Worm (Caenorhabditis elegans) whole organism, late embryonic: Measurements from ENCODE around the gene R08C7.5.

Experiments used
- K09A11.1 ChIP-seq: sonication (generic microtip); optimal IDR thresholded peaks from 2 replicates; lab custom pipeline; 2017; ENCODE audit warnings: antibody characterized with exemption, mild to moderate bottlenecking, missing genetic modification characterization, missing compliant biosample characterization; ENCODE audit not compliant: insufficient read depth
- ama-1 ChIP-seq: fragments of 150-350 bp; optimal IDR thresholded peaks from 2 replicates; lab custom pipeline; 2014
- ceh-14 ChIP-seq: sonication (generic microtip); optimal IDR thresholded peaks from 2 replicates; lab custom pipeline; 2016; ENCODE audit warnings: missing genotype, missing genetic modification characterization, missing compliant biosample characterization
- ceh-18 ChIP-seq: sonication (generic microtip); optimal IDR thresholded peaks from 2 replicates; lab custom pipeline; 2016; ENCODE audit warnings: missing genetic modification characterization, missing compliant biosample characterization
- ceh-19 ChIP-seq: fragments of 200-800 bp; sonication (Bioruptor generic); optimal IDR thresholded peaks from 2 replicates; lab custom pipeline; 2018; ENCODE audit warnings: mild to moderate bottlenecking, missing genetic modification characterization, missing compliant biosample characterization
- ceh-2 ChIP-seq: sonication (generic microtip); optimal IDR thresholded peaks from 2 replicates; lab custom pipeline; 2016; ENCODE audit warnings: missing genotype, missing genetic modification characterization, missing compliant biosample characterization
- ceh-9 ChIP-seq: sonication (generic microtip); optimal IDR thresholded peaks from 2 replicates; lab custom pipeline; 2016; ENCODE audit warnings: mild to moderate bottlenecking, missing genetic modification characterization, inconsistent platforms, missing compliant biosample characterization
- dve-1 ChIP-seq: sonication (generic microtip); optimal IDR thresholded peaks from 2 replicates; lab custom pipeline; 2017; ENCODE audit warnings: antibody characterized with exemption, mild to moderate bottlenecking, missing genetic modification characterization, missing compliant biosample characterization
- elt-2 ChIP-seq: sonication (generic microtip); optimal IDR thresholded peaks from 2 replicates; lab custom pipeline; 2016; ENCODE audit warnings: missing genetic modification reagents, missing genetic modification characterization, missing compliant biosample characterization
- fkh-10 ChIP-seq: fragments of 150-350 bp; optimal IDR thresholded peaks from 2 replicates; lab custom pipeline; 2014; ENCODE audit warnings: missing biosample characterization, missing genetic modification reagents, missing genetic modification characterization
- pat-9 ChIP-seq: fragments of 200-800 bp; sonication (Bioruptor generic); optimal IDR thresholded peaks from 2 replicates; lab custom pipeline; 2018; ENCODE audit warnings: mild to moderate bottlenecking, missing genetic modification characterization, moderate library complexity, missing compliant biosample characterization
- tbx-2 ChIP-seq: sonication (generic microtip); optimal IDR thresholded peaks from 2 replicates; lab custom pipeline; 2016; ENCODE audit warnings: missing genetic modification characterization, missing compliant biosample characterization
- unc-55 ChIP-seq: sonication (generic microtip); optimal IDR thresholded peaks from 2 replicates; lab custom pipeline; 2017; ENCODE audit warnings: missing biosample characterization, missing genetic modification reagents, missing genetic modification characterization
- ztf-16 ChIP-seq: sonication (generic microtip); optimal IDR thresholded peaks from 2 replicates; lab custom pipeline; 2017; ENCODE audit warnings: missing genetic modification characterization, missing compliant biosample characterization

DNA sequence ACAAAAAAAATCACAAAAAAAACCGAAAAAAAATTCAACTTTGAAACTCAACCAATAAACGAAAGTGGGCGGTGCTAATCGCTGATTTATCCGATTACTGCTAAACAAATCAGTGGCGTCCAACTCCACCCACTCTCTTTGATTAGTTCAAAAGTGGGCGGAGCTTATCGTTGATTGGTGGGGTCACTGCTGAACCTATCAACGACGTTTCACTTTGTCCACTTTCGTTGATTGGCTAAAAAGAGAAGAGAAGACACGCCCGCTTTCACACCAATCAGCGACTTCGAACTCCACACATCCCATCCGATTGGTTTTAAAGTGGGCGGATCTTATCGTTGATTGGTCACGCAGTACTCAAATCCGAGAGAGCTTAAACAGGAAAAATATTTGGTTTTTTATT is 6.1 kb upstream of the R08C7.5 start:
- TF ChIP-seq ztf-16 (tag; lab: Kevin White, UChicago): no peak
- TF ChIP-seq dve-1: no peak
- no peak for TF ChIP-seq unc-55
- no peak for TF ChIP-seq ama-1
- TF ChIP-seq ceh-9 (tag; lab: Kevin White, UChicago): no peak
- no peak for TF ChIP-seq ceh-19 (GFP tag; lab: Kevin White, UChicago)
- no peak for TF ChIP-seq ceh-2 (tag; lab: Kevin White, UChicago)
- TF ChIP-seq elt-2 (tag; lab: Kevin White, UChicago): no peak
- TF ChIP-seq tbx-2 (tag; lab: Kevin White, UChicago): no peak
- no peak for TF ChIP-seq fkh-10 (GFP tag; lab: Kevin White, UChicago)
- TF ChIP-seq pat-9 (tag; lab: Kevin White, UChicago): no peak
- no peak for TF ChIP-seq ceh-14 (tag; lab: Kevin White, UChicago)
- no peak for TF ChIP-seq ceh-18 (tag; lab: Kevin White, UChicago)
- TF ChIP-seq K09A11.1: no peak
